Fruit fly (Drosophila melanogaster): Measurements from ENCODE around the gene CG17234.
A peak's percentile ranks its signal among the peaks of the same experiment; 100 is the strongest.

DNA sequence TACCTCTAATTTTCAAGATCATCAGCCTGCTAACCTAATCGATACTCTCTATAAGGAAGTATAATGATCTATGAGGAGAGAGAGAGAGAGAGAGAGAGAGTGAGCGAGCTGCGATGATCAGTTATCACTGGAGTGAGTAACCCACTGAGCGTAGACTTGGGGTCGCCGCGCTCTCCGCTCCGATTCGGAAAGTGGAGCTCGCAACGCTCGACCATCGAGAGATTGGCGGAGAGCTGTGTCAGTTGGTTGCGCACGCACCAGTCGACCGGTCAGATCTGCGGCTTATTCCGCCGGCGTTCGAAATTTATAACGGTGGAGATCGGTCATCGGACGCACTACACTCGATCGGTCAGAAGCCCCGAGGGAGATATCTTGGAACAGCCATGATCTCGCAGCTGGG, 10.7 kb upstream of the CG17234 start, which contains the start of gene CG4267:
- TF ChIP-seq CG7101 (tag; optimal IDR thresholded peaks at IDR 0.05): no peak
- no peak for TF ChIP-seq CG5204 (GFP tag; optimal IDR thresholded peaks at IDR 0.05)
- TF ChIP-seq CG14711 (tag; optimal IDR thresholded peaks at IDR 0.05): no peak
- no peak for TF ChIP-seq toe (GFP tag; optimal IDR thresholded peaks at IDR 0.05)
- no peak for TF ChIP-seq kay (GFP tag; ENCODE audit: borderline replicate concordance)
- TF ChIP-seq CG7045 (GFP tag; optimal IDR thresholded peaks at IDR 0.05): no peak
- TF ChIP-seq CG33017 (tag; optimal IDR thresholded peaks at IDR 0.05): no peak
- TF ChIP-seq ovo (GFP tag; optimal IDR thresholded peaks at IDR 0.05): peak; percentile 27
